Fruit fly (Drosophila melanogaster) whole organism, pupa: ENCODE results near the gene Cdk1.

Source experiments
- CG10348 ChIP-seq: fragments of 200-800 bp; sonication (Bioruptor generic); IDR thresholded peaks from 2 replicates; pipeline ENCODE4 v1.3.6; 2022; ENCODE audit warnings: missing biosample characterization, missing genetic modification characterization
- CG12605 ChIP-seq: fragments of 200-800 bp; sonication (Bioruptor generic); IDR thresholded peaks from 2 replicates; pipeline ENCODE4 v1.3.6; 2022; ENCODE audit warnings: missing biosample characterization, missing genetic modification characterization
- CG13204 ChIP-seq: fragments of 200-800 bp; sonication (Bioruptor generic); optimal IDR thresholded peaks from 2 replicates; lab custom pipeline; 2018; ENCODE audit warnings: missing biosample characterization, mild to moderate bottlenecking, missing genetic modification characterization, moderate library complexity
- CG15710 ChIP-seq: fragments of 200-800 bp; sonication (Bioruptor generic); optimal IDR thresholded peaks from 2 replicates; lab custom pipeline; 2018; ENCODE audit warnings: missing biosample characterization, mild to moderate bottlenecking, missing genetic modification characterization, moderate library complexity
- CG17806 ChIP-seq: fragments of 200-800 bp; sonication (Bioruptor generic); optimal IDR thresholded peaks from 2 replicates; lab custom pipeline; 2018; ENCODE audit warnings: missing biosample characterization, mild to moderate bottlenecking, missing genetic modification characterization, moderate library complexity
- CG4496 ChIP-seq: fragments of 200-800 bp; sonication (Bioruptor generic); IDR thresholded peaks from 3 replicates; pipeline ENCODE4 v1.3.6; 2022; ENCODE audit warnings: missing biosample characterization, missing genetic modification characterization
- D1 ChIP-seq: fragments of 200-800 bp; sonication (Bioruptor generic); optimal IDR thresholded peaks from 2 replicates; lab custom pipeline; 2018; ENCODE audit warnings: missing biosample characterization, mild to moderate bottlenecking, missing genetic modification characterization, moderate library complexity
- EcR ChIP-seq: fragments of 200-800 bp; sonication (Bioruptor generic); optimal IDR thresholded peaks from 3 replicates; lab custom pipeline; 2019; ENCODE audit warnings: missing biosample characterization, missing genetic modification characterization, mild to moderate bottlenecking, moderate library complexity, missing genetic modification reagents
- Pif1A ChIP-seq: fragments of 200-800 bp; sonication (Bioruptor generic); optimal IDR thresholded peaks from 3 replicates; lab custom pipeline; 2016; ENCODE audit warnings: missing biosample characterization, missing genetic modification characterization
- fd96Ca ChIP-seq: fragments of 200-800 bp; sonication (Bioruptor generic); IDR thresholded peaks from 3 replicates; pipeline ENCODE4 v1.3.6; 2022; ENCODE audit warnings: missing biosample characterization, missing genetic modification characterization
- gl ChIP-seq: fragments of 200-800 bp; sonication (Bioruptor generic); optimal IDR thresholded peaks from 2 replicates; lab custom pipeline; 2018; ENCODE audit warnings: missing biosample characterization, mild to moderate bottlenecking, missing genetic modification characterization

DNA sequence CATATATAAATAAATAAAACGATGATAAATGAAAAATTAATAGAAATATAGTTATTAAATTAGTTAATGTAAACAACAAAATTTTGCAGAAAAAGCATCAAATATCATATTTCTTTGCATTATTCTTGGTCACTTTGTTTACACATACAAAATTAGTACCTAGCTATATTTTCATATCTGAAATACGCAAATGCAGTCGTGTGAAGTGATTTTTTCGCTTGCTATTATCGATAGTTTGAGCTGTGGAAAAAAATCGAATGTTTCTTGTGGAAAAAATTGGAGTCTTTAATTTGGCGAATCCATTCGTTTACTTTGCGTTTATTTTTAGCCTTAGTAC, 10.4 kb upstream of the Cdk1 start, which contains the start of gene Cnot4:
- no peak for TF ChIP-seq CG15710 (tag; lab: Kevin White, UChicago)
- no peak for TF ChIP-seq gl
- no peak for TF ChIP-seq fd96Ca
- no peak for TF ChIP-seq D1
- TF ChIP-seq CG17806 = no peak
- TF ChIP-seq EcR (GFP tag; lab: Kevin White, UChicago) = no peak
- TF ChIP-seq Pif1A (GFP tag; lab: Kevin White, UChicago) = no peak
- no peak for TF ChIP-seq CG13204 (GFP tag; lab: Kevin White, UChicago)
- no peak for TF ChIP-seq CG10348 (GFP tag; lab: Robert Waterston, UW)
- TF ChIP-seq CG4496 (GFP tag; lab: Robert Waterston, UW) = no peak
- TF ChIP-seq CG12605 (GFP tag; lab: Robert Waterston, UW) = no peak
